Fruit fly (Drosophila melanogaster): ENCODE results near the gene ND-13B.

dm6 chr3L:10709132-10709531 is 15.2 kb upstream of the ND-13B start:
- TF ChIP-seq Ptx1 (GFP tag; IDR thresholded peaks at IDR 0.05) (no peak), ken (GFP tag; IDR thresholded peaks at IDR 0.05) (no peak), stwl (tag; optimal IDR thresholded peaks at IDR 0.05) (no peak), Max (GFP tag; optimal IDR thresholded peaks at IDR 0.05) (no peak), CG6854 (GFP tag; optimal IDR thresholded peaks at IDR 0.05) (no peak), pros (GFP tag; optimal IDR thresholded peaks at IDR 0.05) (no peak), CG31365 (tag; optimal IDR thresholded peaks at IDR 0.05) (no peak), psq (GFP tag; optimal IDR thresholded peaks at IDR 0.05) (no peak), sug (tag; optimal IDR thresholded peaks at IDR 0.05) (no peak), Hmr (GFP tag; optimal IDR thresholded peaks at IDR 0.05) (no peak)
